Worm (Caenorhabditis elegans) whole organism, early embryonic: ENCODE results near the gene clec-61.

ENCODE experiments used
- B0310.2 ChIP-seq: sonication (generic microtip); optimal IDR thresholded peaks from 2 replicates; lab custom pipeline; 2016; ENCODE audit warnings: mild to moderate bottlenecking, missing genetic modification characterization, missing compliant biosample characterization
- aly-1 ChIP-seq: sonication (generic microtip); optimal IDR thresholded peaks from 2 replicates; lab custom pipeline; 2016; ENCODE audit warnings: missing genetic modification characterization, missing compliant biosample characterization
- ama-1 ChIP-seq: fragments of 150-350 bp; optimal IDR thresholded peaks from 2 replicates; lab custom pipeline; 2014
- ceh-36 ChIP-seq: sonication (generic microtip); optimal IDR thresholded peaks from 2 replicates; lab custom pipeline; 2016; ENCODE audit warnings: missing genetic modification characterization, inconsistent platforms, missing compliant biosample characterization
- ets-7 ChIP-seq: sonication (generic microtip); optimal IDR thresholded peaks from 2 replicates; lab custom pipeline; 2016; ENCODE audit warnings: missing genotype, missing genetic modification characterization, missing compliant biosample characterization
- flt-1 ChIP-seq: fragments of 200-800 bp; sonication (Bioruptor generic); IDR thresholded peaks from 2 replicates; pipeline ENCODE4 v1.3.6; 2022; ENCODE audit warnings: missing genetic modification characterization, missing compliant biosample characterization
- hnd-1 ChIP-seq: sonication (generic microtip); optimal IDR thresholded peaks from 2 replicates; lab custom pipeline; 2016; ENCODE audit warnings: missing genetic modification characterization, missing compliant biosample characterization
- pes-1 ChIP-seq: fragments of 200-800 bp; sonication (Bioruptor generic); IDR thresholded peaks from 2 replicates; pipeline ENCODE4 v1.3.6; 2022; ENCODE audit warnings: missing genetic modification reagents, missing genetic modification characterization, missing compliant biosample characterization
- sea-1 ChIP-seq: fragments of 200-800 bp; sonication (Bioruptor generic); conservative IDR thresholded peaks from 2 replicates; pipeline ENCODE4 v1.3.6; 2022; ENCODE audit warnings: missing genetic modification characterization, missing compliant biosample characterization
- tra-4 ChIP-seq: sonication (generic microtip); optimal IDR thresholded peaks from 2 replicates; lab custom pipeline; 2017; ENCODE audit warnings: missing genetic modification characterization, missing compliant biosample characterization

DNA sequence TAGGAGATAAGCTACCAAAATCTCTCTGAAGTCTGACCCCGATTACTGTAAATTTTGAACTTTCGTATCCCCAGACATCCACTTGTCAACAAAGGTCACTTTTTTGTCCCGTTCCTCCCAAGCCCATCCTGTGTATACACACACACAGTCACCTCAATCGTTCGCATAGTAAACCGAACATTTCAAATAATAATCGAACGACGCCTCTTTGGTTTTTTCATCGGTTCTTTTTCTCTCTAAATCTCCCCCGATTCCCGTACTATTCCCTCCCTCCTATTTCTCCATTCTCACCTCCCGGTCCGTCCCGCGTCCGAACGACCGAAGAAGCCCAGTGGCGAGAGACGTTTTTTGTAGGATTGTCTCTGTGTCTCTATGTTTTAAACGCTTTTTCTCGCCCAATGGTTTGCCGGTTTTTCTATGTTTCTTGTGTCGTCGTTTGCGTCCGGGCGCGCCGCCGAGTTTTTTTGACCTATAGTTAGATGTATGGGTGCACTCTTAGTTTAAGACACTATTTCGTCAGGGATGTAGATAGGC is 38.9 kb upstream of the clec-61 start:
- no peak for TF ChIP-seq ama-1 (lab: Kevin White, UChicago)
- TF ChIP-seq tra-4 (tag; lab: Kevin White, UChicago) = no peak
- no peak for TF ChIP-seq flt-1
- TF ChIP-seq sea-1 (GFP tag; lab: Robert Waterston, UW) = no peak
- TF ChIP-seq ceh-36 (tag; lab: Kevin White, UChicago) = no peak
- no peak for TF ChIP-seq ets-7 (tag; lab: Kevin White, UChicago)
- no peak for TF ChIP-seq aly-1 (tag; lab: Kevin White, UChicago)
- TF ChIP-seq pes-1 (GFP tag; lab: Robert Waterston, UW) = no peak
- no peak for TF ChIP-seq hnd-1 (tag; lab: Kevin White, UChicago)
- no peak for TF ChIP-seq B0310.2 (tag; lab: Kevin White, UChicago)
